Fruit fly (Drosophila melanogaster): Measurements from ENCODE around the gene CG18789.
A peak's percentile ranks its signal among the peaks of the same experiment; 100 is the strongest.

Gene CG18789

dm6 chr2L:12011682-12012655 lies 16.7 kb upstream of the CG18789 start (continued):
- TF ChIP-seq Ssrp (tag; optimal IDR thresholded peaks at IDR 0.05): no peak
- peak; percentile 76 for TF ChIP-seq tin (GFP tag; optimal IDR thresholded peaks at IDR 0.05)
- TF ChIP-seq sc (optimal IDR thresholded peaks at IDR 0.05): no peak
- TF ChIP-seq sc (GFP tag; optimal IDR thresholded peaks at IDR 0.05): no peak
- peak; percentile 56 for TF ChIP-seq bigmax (GFP tag; optimal IDR thresholded peaks at IDR 0.05)
- TF ChIP-seq sim (GFP tag; IDR thresholded peaks at IDR 0.05): no peak
- peak; percentile 66 for TF ChIP-seq btn (GFP tag; optimal IDR thresholded peaks at IDR 0.05)
- TF ChIP-seq CG31441 (GFP tag; IDR thresholded peaks at IDR 0.05): no peak
- TF ChIP-seq CG11247 (GFP tag; IDR thresholded peaks at IDR 0.05): no peak
- TF ChIP-seq Taf1 (GFP tag; IDR thresholded peaks at IDR 0.05): no peak
- no peak for TF ChIP-seq yki (optimal IDR thresholded peaks at IDR 0.05)
- no peak for TF ChIP-seq CG11695 (GFP tag; IDR thresholded peaks at IDR 0.05)
- TF ChIP-seq usp (GFP tag; optimal IDR thresholded peaks at IDR 0.05): no peak
- peak; percentile 80 for TF ChIP-seq CG1603 (tag; optimal IDR thresholded peaks at IDR 0.05)
- TF ChIP-seq CG4282 (GFP tag; optimal IDR thresholded peaks at IDR 0.05): no peak
- no peak for TF ChIP-seq Ptx1 (GFP tag; IDR thresholded peaks at IDR 0.05)
- TF ChIP-seq CoRest (tag; optimal IDR thresholded peaks at IDR 0.05): peak; percentile 58
- no peak for TF ChIP-seq knrl (GFP tag; IDR thresholded peaks at IDR 0.05; ENCODE audit: partially characterized antibody)
- TF ChIP-seq NfI (GFP tag; optimal IDR thresholded peaks at IDR 0.05): peak; percentile 37
- peak; percentile 58 for TF ChIP-seq Six4 (GFP tag; optimal IDR thresholded peaks at IDR 0.05)
- no peak for TF ChIP-seq CG16813 (GFP tag; IDR thresholded peaks at IDR 0.05; ENCODE audit: partially characterized antibody)
- TF ChIP-seq CG32767 (GFP tag; IDR thresholded peaks at IDR 0.05): no peak
- peak; percentile 4 for TF ChIP-seq MESR4 (GFP tag; optimal IDR thresholded peaks at IDR 0.05)
- TF ChIP-seq CG6791 (GFP tag; IDR thresholded peaks at IDR 0.05; ENCODE audit: partially characterized antibody): no peak
- no peak for TF ChIP-seq gt (GFP tag; IDR thresholded peaks at IDR 0.05)
- no peak for TF ChIP-seq CG6689 (GFP tag; IDR thresholded peaks at IDR 0.05)
- no peak for TF ChIP-seq Rfx (GFP tag; IDR thresholded peaks at IDR 0.05)
- TF ChIP-seq dati (GFP tag; IDR thresholded peaks at IDR 0.05): no peak
- TF ChIP-seq CG2120 (GFP tag; optimal IDR thresholded peaks at IDR 0.05): peak; percentile 88
- no peak for TF ChIP-seq klu (GFP tag; IDR thresholded peaks at IDR 0.05)
- TF ChIP-seq HmgZ (tag; optimal IDR thresholded peaks at IDR 0.05): peak; percentile 94
- TF ChIP-seq CG6854 (GFP tag; optimal IDR thresholded peaks at IDR 0.05): peak; percentile 39
- TF ChIP-seq pita (GFP tag; optimal IDR thresholded peaks at IDR 0.05): no peak
- no peak for TF ChIP-seq Ada2b (GFP tag; IDR thresholded peaks at IDR 0.05)
- no peak for TF ChIP-seq Awh (GFP tag; IDR thresholded peaks at IDR 0.05)
- peak; percentile 68 for TF ChIP-seq CG4328 (GFP tag; optimal IDR thresholded peaks at IDR 0.05)
- peak; percentile 67 for TF ChIP-seq gro (GFP tag; optimal IDR thresholded peaks at IDR 0.05)
- peak; percentile 30 for TF ChIP-seq emc (GFP tag; optimal IDR thresholded peaks at IDR 0.05)
- peak; percentile 32 for TF ChIP-seq CG33557 (GFP tag; optimal IDR thresholded peaks at IDR 0.05)
- TF ChIP-seq CG30403 (GFP tag; optimal IDR thresholded peaks at IDR 0.05): peak; percentile 72
- peak; percentile 72 for TF ChIP-seq CrebB (tag; optimal IDR thresholded peaks at IDR 0.05)
- TF ChIP-seq dpn (GFP tag; optimal IDR thresholded peaks at IDR 0.05): peak; percentile 76 to 81
- TF ChIP-seq pb (GFP tag; optimal IDR thresholded peaks at IDR 0.05): peak; percentile 78
- no peak for TF ChIP-seq CG30020 (tag; optimal IDR thresholded peaks at IDR 0.05)
- TF ChIP-seq tx (GFP tag; optimal IDR thresholded peaks at IDR 0.05): peak; percentile 71
- peak; percentile 80 for TF ChIP-seq CG6272 (GFP tag; IDR thresholded peaks at IDR 0.05)
- peak; percentile 36 for TF ChIP-seq CG18011 (GFP tag; optimal IDR thresholded peaks at IDR 0.05)
- peak; percentile 57 for TF ChIP-seq unpg (GFP tag; optimal IDR thresholded peaks at IDR 0.05)
- TF ChIP-seq kni (GFP tag; optimal IDR thresholded peaks at IDR 0.05): peak; percentile 99
- peak; percentile 68 for TF ChIP-seq CG16863 (GFP tag; optimal IDR thresholded peaks at IDR 0.05)
